Fruit fly (Drosophila melanogaster) whole organism, embryonic: ENCODE data around the gene CG32243.

Experiments
- CG10959 ChIP-seq: fragments of 200-800 bp; sonication (Bioruptor generic); IDR thresholded peaks from 2 replicates; pipeline ENCODE4 v1.3.6; 2022; ENCODE audit warnings: missing biosample characterization, missing genetic modification characterization
- CG11696 ChIP-seq: fragments of 200-800 bp; sonication (Bioruptor generic); IDR thresholded peaks from 2 replicates; pipeline ENCODE4 v1.3.6; 2022; ENCODE audit warnings: missing biosample characterization, missing genetic modification characterization
- CG11723 ChIP-seq: fragments of 200-800 bp; sonication (Bioruptor generic); optimal IDR thresholded peaks from 2 replicates; lab custom pipeline; 2017; ENCODE audit warnings: missing biosample characterization, mild to moderate bottlenecking, missing genetic modification characterization
- Opbp ChIP-seq: fragments of 200-800 bp; sonication (Bioruptor generic); IDR thresholded peaks from 3 replicates; pipeline ENCODE4 v1.3.6; 2022; ENCODE audit warnings: missing biosample characterization, missing genetic modification characterization; ENCODE audit not compliant: partially characterized antibody
- fru ChIP-seq: fragments of >200 bp; optimal IDR thresholded peaks from 2 replicates; lab custom pipeline; 2017
- h ChIP-seq: fragments of >200 bp; optimal IDR thresholded peaks from 2 replicates; lab custom pipeline; 2017
- ro ChIP-seq: fragments of 200-800 bp; sonication (Bioruptor generic); IDR thresholded peaks from 2 replicates; pipeline ENCODE4 v1.3.6; 2022; ENCODE audit warnings: missing biosample characterization, missing genetic modification characterization
- unc-4 ChIP-seq: fragments of 200-800 bp; sonication (Bioruptor generic); IDR thresholded peaks from 2 replicates; pipeline ENCODE4 v1.3.6; 2022; ENCODE audit warnings: missing biosample characterization, missing genetic modification characterization; ENCODE audit not compliant: partially characterized antibody

DNA sequence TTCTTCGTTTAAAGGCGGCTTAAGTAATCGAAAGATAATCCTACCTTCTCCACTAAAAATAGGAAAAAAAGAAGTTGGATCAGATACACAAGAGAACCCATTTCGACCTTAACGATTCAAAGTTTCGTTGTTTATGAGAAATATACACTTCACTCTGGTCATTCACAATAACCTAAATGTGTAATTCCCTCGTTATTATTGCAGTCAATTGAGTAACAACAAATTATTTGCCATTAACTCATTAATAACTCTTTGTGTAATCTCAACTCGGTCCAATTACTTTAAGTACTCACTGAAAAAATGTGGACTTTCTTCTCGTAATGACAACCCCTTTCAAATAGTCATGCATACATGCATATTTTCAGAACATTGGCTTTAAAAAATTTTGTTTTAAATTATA lies 14.1 kb upstream of the CG32243 start, which contains the start of gene CG33777:
- TF ChIP-seq ro (GFP tag; lab: Robert Waterston, UW) (no peak), CG11696 (no peak), Opbp (GFP tag; lab: Robert Waterston, UW) (no peak), CG10959 (no peak), unc-4 (GFP tag; lab: Robert Waterston, UW) (no peak), h (lab: Kevin White, UChicago) (no peak), fru (lab: Kevin White, UChicago) (no peak), CG11723 (no peak)
